Worm (Caenorhabditis elegans) whole organism, L4/young adult: ENCODE measurements around the gene kqt-2.

Experiments
- W03F9.2 ChIP-seq: fragments of 150-350 bp; optimal IDR thresholded peaks from 2 replicates; lab custom pipeline; 2014; ENCODE audit warnings: missing biosample characterization, missing genetic modification characterization
- dao-5 ChIP-seq: sonication (generic microtip); optimal IDR thresholded peaks from 2 replicates; lab custom pipeline; 2016; ENCODE audit warnings: missing genotype, missing genetic modification characterization, moderate library complexity, missing compliant biosample characterization
- him-1 ChIP-seq: sonication (generic microtip); optimal IDR thresholded peaks from 2 replicates; lab custom pipeline; 2016; ENCODE audit warnings: missing genotype, missing genetic modification reagents, missing genetic modification characterization, missing compliant biosample characterization

kqt-2 gene

DNA sequence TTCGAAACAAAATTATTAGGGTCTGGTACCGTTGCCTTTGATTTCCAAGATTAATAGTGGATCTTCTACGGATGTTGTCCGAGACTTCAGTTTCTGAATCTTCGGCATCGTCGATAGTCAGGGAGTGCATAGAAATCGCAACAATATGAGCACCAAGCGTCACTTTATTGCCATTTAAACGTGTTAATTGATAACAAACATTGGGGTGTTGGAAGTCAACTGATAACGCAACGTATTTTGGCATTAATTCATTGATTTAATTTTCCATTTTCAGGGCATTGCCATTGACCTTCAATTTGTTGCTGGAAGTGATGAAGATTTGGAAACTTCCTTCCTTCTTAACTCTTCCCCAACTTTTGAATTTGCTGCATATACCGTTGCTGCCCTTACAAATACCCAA lies at the start of gene kqt-2:
Gene kqt-2 (minus strand): TSS at position 244 of the 400 bp plus-strand sequence.
- TF ChIP-seq him-1 (tag; lab: Kevin White, UChicago), result no peak
- TF ChIP-seq dao-5 (tag; lab: Kevin White, UChicago), result no peak
- no peak for TF ChIP-seq W03F9.2 (tag; lab: Kevin White, UChicago)

DNA sequence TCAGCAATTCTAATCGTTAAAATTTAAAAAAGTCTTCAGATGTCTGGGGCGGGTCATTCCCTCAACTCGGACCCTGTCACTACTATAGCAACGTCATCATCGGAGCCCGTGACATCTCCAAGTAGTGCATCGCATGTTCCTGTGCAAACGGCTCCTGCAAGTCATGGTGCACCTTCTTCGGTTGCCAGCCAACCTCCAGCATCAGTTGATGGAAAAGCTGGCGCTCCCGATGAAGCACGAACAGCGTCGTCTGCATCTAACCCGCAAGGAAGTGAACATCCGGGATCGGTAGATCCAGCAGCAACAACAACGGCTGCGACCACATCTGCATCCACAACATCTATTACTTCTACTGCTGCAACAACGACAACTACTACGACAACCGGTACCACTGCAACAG lies 48.4 kb upstream of the kqt-2 start, which contains the start of gene R09F10.3:
Gene R09F10.3 (plus strand): TSS at position 40 of the 400 bp plus-strand sequence.
- no peak for TF ChIP-seq dao-5 (tag; lab: Kevin White, UChicago)
- no peak for TF ChIP-seq W03F9.2 (tag; lab: Kevin White, UChicago)
- no peak for TF ChIP-seq him-1 (tag; lab: Kevin White, UChicago)

- no peak for TF ChIP-seq W03F9.2 (tag; lab: Kevin White, UChicago)
Measured at ce11 chrX:8286740-8287299, 40.7 kb upstream of the kqt-2 start, which contains the start of gene sec-16A.2. sec-16A.2 (plus strand) TSS chrX:8287249.

ce11 chrX:8286164-8286563 lies 40.0 kb upstream of the kqt-2 start:
- no peak for TF ChIP-seq him-1 (tag; lab: Kevin White, UChicago)
- no peak for TF ChIP-seq W03F9.2 (tag; lab: Kevin White, UChicago)
- no peak for TF ChIP-seq dao-5 (tag; lab: Kevin White, UChicago)

ce11 chrX:8285169-8285796 lies 39.1 kb upstream of the kqt-2 start, which contains the start of the genes fis-2 and F13B9.2:
fis-2 (minus strand) TSS chrX:8285219.
F13B9.2 (plus strand) TSS chrX:8285683.
- TF ChIP-seq dao-5 (tag; lab: Kevin White, UChicago), result no peak
- TF ChIP-seq him-1 (tag; lab: Kevin White, UChicago), result no peak
- TF ChIP-seq W03F9.2 (tag; lab: Kevin White, UChicago), result no peak

ce11 chrX:8284003-8284402 lies 37.8 kb upstream of the kqt-2 start:
- no peak for TF ChIP-seq W03F9.2 (tag; lab: Kevin White, UChicago)
- no peak for TF ChIP-seq him-1 (tag; lab: Kevin White, UChicago)
- no peak for TF ChIP-seq dao-5 (tag; lab: Kevin White, UChicago)

DNA sequence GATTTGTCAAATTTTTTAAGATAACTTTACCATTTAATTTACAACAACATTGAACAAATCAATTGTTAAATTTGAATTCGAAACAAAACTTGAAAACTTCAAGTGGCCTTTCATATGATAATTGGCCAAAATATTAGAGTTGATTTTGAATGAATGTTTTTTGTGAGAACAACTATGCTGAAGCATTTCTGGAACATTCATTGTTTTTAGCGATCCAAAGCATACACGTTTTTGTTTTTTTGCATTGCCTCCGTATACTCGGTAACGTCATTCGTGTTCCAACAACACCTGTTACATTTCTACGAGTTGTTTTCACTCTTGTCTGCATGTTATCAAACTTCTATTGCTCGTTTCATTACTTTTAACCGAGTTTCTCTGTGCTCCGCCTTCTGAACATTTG lies 30.8 kb upstream of the kqt-2 start:
- no peak for TF ChIP-seq W03F9.2 (tag; lab: Kevin White, UChicago)
- TF ChIP-seq dao-5 (tag; lab: Kevin White, UChicago), result no peak
- no peak for TF ChIP-seq him-1 (tag; lab: Kevin White, UChicago)

DNA sequence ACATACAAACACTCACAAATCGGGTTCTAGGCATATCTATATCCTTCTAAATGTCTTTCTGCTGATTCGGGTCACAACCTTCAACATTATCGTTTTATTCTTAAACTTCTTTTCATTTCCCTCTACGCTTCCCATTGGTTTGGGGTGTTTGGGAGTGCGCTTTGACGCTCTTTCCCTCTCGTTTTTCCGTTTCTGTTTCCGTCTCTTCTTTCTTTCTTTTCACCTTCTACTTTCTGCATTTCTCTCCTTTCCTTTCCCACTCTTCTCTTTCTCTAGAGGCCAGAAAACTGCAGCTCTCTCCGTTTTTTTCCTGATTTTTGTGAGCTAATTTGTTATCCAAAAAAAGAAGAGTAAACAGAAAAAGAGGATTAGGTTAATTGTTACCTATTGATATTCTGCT lies 30.2 kb upstream of the kqt-2 start:
- TF ChIP-seq dao-5 (tag; lab: Kevin White, UChicago), result no peak
- TF ChIP-seq him-1 (tag; lab: Kevin White, UChicago), result no peak
- no peak for TF ChIP-seq W03F9.2 (tag; lab: Kevin White, UChicago)

- TF ChIP-seq him-1 (tag; lab: Kevin White, UChicago) (no peak), dao-5 (tag; lab: Kevin White, UChicago) (no peak), W03F9.2 (tag; lab: Kevin White, UChicago) (no peak)
Measured at ce11 chrX:8274869-8275268, 28.7 kb upstream of the kqt-2 start, which contains the start of gene ksr-1. ksr-1 (plus strand) TSS chrX:8275169.

ce11 chrX:8273496-8273895 lies 27.3 kb upstream of the kqt-2 start:
- TF ChIP-seq dao-5 (tag; lab: Kevin White, UChicago), result no peak
- TF ChIP-seq W03F9.2 (tag; lab: Kevin White, UChicago), result no peak
- TF ChIP-seq him-1 (tag; lab: Kevin White, UChicago), result no peak

- no peak for TF ChIP-seq him-1 (tag; lab: Kevin White, UChicago)
- no peak for TF ChIP-seq W03F9.2 (tag; lab: Kevin White, UChicago)
- no peak for TF ChIP-seq dao-5 (tag; lab: Kevin White, UChicago)
Measured at ce11 chrX:8270971-8271553, 24.9 kb upstream of the kqt-2 start, which contains the start of gene cutl-29. cutl-29 (minus strand) TSS chrX:8271021.

- TF ChIP-seq dao-5 (tag; lab: Kevin White, UChicago) (no peak), him-1 (tag; lab: Kevin White, UChicago) (no peak), W03F9.2 (tag; lab: Kevin White, UChicago) (no peak)
Measured at ce11 chrX:8268083-8268482, 21.9 kb upstream of the kqt-2 start.

DNA sequence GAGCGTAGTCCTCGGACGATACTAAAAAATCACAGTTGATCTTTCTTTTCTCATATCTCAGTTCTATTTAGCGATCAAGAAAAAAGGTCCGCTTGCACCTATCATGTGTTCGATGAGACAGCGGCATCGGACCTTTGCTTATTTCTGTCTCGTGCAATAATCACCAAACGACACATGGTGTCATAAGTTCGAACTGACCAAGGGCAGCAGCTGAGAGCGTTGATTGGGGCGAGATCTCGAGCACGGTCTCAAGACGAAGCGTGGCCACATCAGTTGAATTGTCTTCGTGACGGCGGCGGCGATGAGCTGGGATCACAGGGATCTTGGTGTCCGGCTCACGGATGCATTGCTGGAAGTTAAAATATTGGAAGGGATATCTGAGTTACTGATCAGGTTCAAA lies 16.6 kb upstream of the kqt-2 start:
- TF ChIP-seq W03F9.2 (tag; lab: Kevin White, UChicago) (no peak), him-1 (tag; lab: Kevin White, UChicago) (no peak), dao-5 (tag; lab: Kevin White, UChicago) (no peak)
